Fruit fly (Drosophila melanogaster): Measurements from ENCODE around the gene CG4770.

DNA sequence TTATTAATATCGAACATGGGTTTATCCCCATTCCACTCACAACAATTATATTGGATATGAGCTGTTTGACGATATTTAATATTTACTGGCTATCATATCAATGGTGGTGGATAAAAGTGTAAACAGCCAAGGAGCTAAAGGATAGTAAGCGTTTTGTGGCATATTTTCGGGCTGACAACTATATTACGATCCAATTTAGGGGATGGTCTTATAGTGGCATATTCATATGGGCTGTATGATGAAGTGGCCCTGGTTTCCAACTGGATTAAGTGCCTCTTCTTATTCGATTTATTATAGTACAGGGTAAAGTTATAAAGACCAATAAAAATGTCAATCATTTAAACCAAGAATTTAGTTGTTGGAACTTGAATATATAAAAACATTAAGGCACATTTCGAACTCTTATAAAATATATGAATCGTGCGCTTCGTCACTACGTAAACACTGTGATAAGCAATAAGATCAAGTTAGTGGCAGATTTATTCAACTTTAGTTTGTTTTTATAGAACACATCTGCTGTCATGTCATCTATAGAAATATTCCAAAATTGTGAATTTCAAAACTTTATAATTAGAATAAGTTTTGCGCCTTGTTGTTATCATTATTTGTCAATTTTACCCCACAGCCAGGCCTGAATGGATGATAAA is 20.8 kb downstream of the CG4770 start:
- TF ChIP-seq CG14711 (tag; optimal IDR thresholded peaks at IDR 0.05) (no peak), toe (GFP tag; optimal IDR thresholded peaks at IDR 0.05) (no peak), kay (GFP tag; ENCODE audit: borderline replicate concordance) (no peak), Hr96 (GFP tag; optimal IDR thresholded peaks at IDR 0.05) (no peak), cnc (optimal IDR thresholded peaks at IDR 0.05) (no peak), CG7101 (tag; optimal IDR thresholded peaks at IDR 0.05) (no peak), pad (GFP tag; optimal IDR thresholded peaks at IDR 0.05) (no peak)
